Worm (Caenorhabditis elegans) whole organism, L3 larva: ENCODE data around the gene C55A6.7.
A peak's percentile ranks its signal among the peaks of the same experiment; 100 is the strongest.

Experiments used
- R02D3.7 ChIP-seq: fragments of 150-350 bp; optimal IDR thresholded peaks from 2 replicates; lab custom pipeline; 2014; ENCODE audit warnings: missing biosample characterization, missing genetic modification characterization
- ZK546.5 ChIP-seq: sonication (generic microtip); optimal IDR thresholded peaks from 2 replicates; lab custom pipeline; 2017; ENCODE audit warnings: missing biosample characterization, missing genetic modification characterization
- aly-2 ChIP-seq: fragments of 150-350 bp; optimal IDR thresholded peaks from 2 replicates; lab custom pipeline; 2014; ENCODE audit warnings: missing biosample characterization, missing genetic modification characterization
- ama-1 ChIP-seq: fragments of 150-350 bp; optimal IDR thresholded peaks from 2 replicates; lab custom pipeline; 2018
- ceh-28 ChIP-seq: fragments of 150-350 bp; optimal IDR thresholded peaks from 2 replicates; lab custom pipeline; 2014; ENCODE audit warnings: missing biosample characterization, missing genetic modification reagents, missing genetic modification characterization
- ceh-82 ChIP-seq: fragments of 150-350 bp; optimal IDR thresholded peaks from 2 replicates; lab custom pipeline; 2014; ENCODE audit warnings: missing biosample characterization, missing genetic modification characterization
- ceh-9 ChIP-seq: sonication (generic microtip); optimal IDR thresholded peaks from 2 replicates; lab custom pipeline; 2018; ENCODE audit warnings: missing biosample characterization, missing genetic modification characterization
- egl-27 ChIP-seq: sonication (generic microtip); optimal IDR thresholded peaks from 4 replicates; lab custom pipeline; 2017; ENCODE audit warnings: missing biosample characterization, missing genetic modification reagents, missing genetic modification characterization
- egl-5 ChIP-seq: fragments of 150-350 bp; optimal IDR thresholded peaks from 2 replicates; lab custom pipeline; 2017; ENCODE audit warnings: missing biosample characterization, missing genetic modification reagents, missing genetic modification characterization, inconsistent platforms
- elt-3 ChIP-seq, 3 experiments: fragments of 150-350 bp in 1 of 3; sonication (generic microtip) in 2 of 3; optimal IDR thresholded peaks; 2 replicates in 2 of 3; 4 replicates in 1 of 3; lab custom pipeline; 2014 to 2017; ENCODE audit warnings: missing biosample characterization in 3 of 3, missing genetic modification characterization in 3 of 3
- eor-1 ChIP-seq, 2 experiments: fragments of 150-350 bp; optimal IDR thresholded peaks; 2 replicates each; lab custom pipeline; 2014 to 2018; ENCODE audit warnings: missing biosample characterization in 2 of 2, missing genetic modification characterization in 2 of 2
- fkh-2 ChIP-seq: fragments of 150-350 bp; optimal IDR thresholded peaks from 2 replicates; lab custom pipeline; 2014; ENCODE audit warnings: missing biosample characterization, missing genetic modification reagents, missing genetic modification characterization
- fos-1 ChIP-seq: fragments of 150-350 bp; optimal IDR thresholded peaks from 2 replicates; lab custom pipeline; 2014; ENCODE audit warnings: missing biosample characterization, missing genetic modification characterization
- hmg-11 ChIP-seq: sonication (generic microtip); optimal IDR thresholded peaks from 2 replicates; lab custom pipeline; 2016; ENCODE audit warnings: missing genetic modification characterization, missing compliant biosample characterization
- jun-1 ChIP-seq: fragments of 150-350 bp; optimal IDR thresholded peaks from 2 replicates; lab custom pipeline; 2014; ENCODE audit warnings: missing biosample characterization, missing genetic modification reagents, missing genetic modification characterization
- lsy-12 ChIP-seq: sonication (generic microtip); optimal IDR thresholded peaks from 2 replicates; lab custom pipeline; 2016; ENCODE audit warnings: mild to moderate bottlenecking, missing genetic modification characterization, missing compliant biosample characterization
- nfya-1 ChIP-seq: sonication (generic microtip); optimal IDR thresholded peaks from 2 replicates; lab custom pipeline; 2017; ENCODE audit warnings: missing genetic modification characterization, mild to moderate bottlenecking, missing compliant biosample characterization, antibody characterized with exemption, moderate library complexity; ENCODE audit not compliant: insufficient read depth
- nhr-11 ChIP-seq: fragments of 150-350 bp; optimal IDR thresholded peaks from 2 replicates; lab custom pipeline; 2014; ENCODE audit warnings: missing biosample characterization, missing genetic modification characterization
- nhr-12 ChIP-seq: fragments of 150-350 bp; optimal IDR thresholded peaks from 2 replicates; lab custom pipeline; 2014; ENCODE audit warnings: missing biosample characterization, missing genetic modification characterization
- nhr-23 ChIP-seq: fragments of 150-350 bp; optimal IDR thresholded peaks from 2 replicates; lab custom pipeline; 2014; ENCODE audit warnings: missing biosample characterization, missing genetic modification reagents, missing genetic modification characterization
- nhr-25 ChIP-seq: sonication (generic microtip); optimal IDR thresholded peaks from 2 replicates; lab custom pipeline; 2017; ENCODE audit warnings: missing biosample characterization, missing genetic modification characterization
- nhr-43 ChIP-seq: sonication (generic microtip); optimal IDR thresholded peaks from 2 replicates; lab custom pipeline; 2016; ENCODE audit warnings: mild to moderate bottlenecking, missing genetic modification characterization, missing compliant biosample characterization; ENCODE audit not compliant: poor library complexity, severe bottlenecking
- nhr-67 ChIP-seq: fragments of 150-350 bp; optimal IDR thresholded peaks from 2 replicates; lab custom pipeline; 2014; ENCODE audit warnings: missing biosample characterization, missing genetic modification characterization
- nhr-76 ChIP-seq: fragments of 150-350 bp; sonication (generic microtip); optimal IDR thresholded peaks from 5 replicates; lab custom pipeline; 2014; ENCODE audit warnings: missing biosample characterization, missing genetic modification characterization
- nhr-77 ChIP-seq: fragments of 150-350 bp; optimal IDR thresholded peaks from 2 replicates; lab custom pipeline; 2014; ENCODE audit warnings: missing biosample characterization, missing genetic modification characterization
- pha-4 ChIP-seq: fragments of 150-350 bp; optimal IDR thresholded peaks from 2 replicates; lab custom pipeline; 2014; ENCODE audit warnings: missing biosample characterization, missing genetic modification reagents, missing genetic modification characterization
- sea-2 ChIP-seq: fragments of 150-350 bp; sonication (generic microtip); optimal IDR thresholded peaks from 4 replicates; lab custom pipeline; 2014; ENCODE audit warnings: missing biosample characterization, missing genetic modification reagents, missing genetic modification characterization
- skn-1 ChIP-seq: fragments of 150-350 bp; optimal IDR thresholded peaks from 2 replicates; lab custom pipeline; 2014; ENCODE audit warnings: missing biosample characterization, missing genetic modification characterization
- tbx-2 ChIP-seq: sonication (generic microtip); optimal IDR thresholded peaks from 2 replicates; lab custom pipeline; 2016; ENCODE audit warnings: mild to moderate bottlenecking, missing genetic modification characterization, missing compliant biosample characterization
- unc-39 ChIP-seq: sonication (generic microtip); optimal IDR thresholded peaks from 4 replicates; lab custom pipeline; 2017; ENCODE audit warnings: missing biosample characterization, missing genetic modification characterization
- unc-62 ChIP-seq: fragments of 150-350 bp; sonication (generic microtip); optimal IDR thresholded peaks from 4 replicates; lab custom pipeline; 2014; ENCODE audit warnings: missing biosample characterization, missing genetic modification reagents, missing genetic modification characterization
- zag-1 ChIP-seq: fragments of 150-350 bp; optimal IDR thresholded peaks from 2 replicates; lab custom pipeline; 2014; ENCODE audit warnings: missing biosample characterization, missing genetic modification characterization
- ztf-11 ChIP-seq: fragments of 150-350 bp; optimal IDR thresholded peaks from 2 replicates; lab custom pipeline; 2014; ENCODE audit warnings: missing biosample characterization, missing genetic modification characterization
- ztf-4 ChIP-seq: fragments of 150-350 bp; optimal IDR thresholded peaks from 2 replicates; lab custom pipeline; 2014; ENCODE audit warnings: missing biosample characterization, missing genetic modification characterization

Gene C55A6.7

DNA sequence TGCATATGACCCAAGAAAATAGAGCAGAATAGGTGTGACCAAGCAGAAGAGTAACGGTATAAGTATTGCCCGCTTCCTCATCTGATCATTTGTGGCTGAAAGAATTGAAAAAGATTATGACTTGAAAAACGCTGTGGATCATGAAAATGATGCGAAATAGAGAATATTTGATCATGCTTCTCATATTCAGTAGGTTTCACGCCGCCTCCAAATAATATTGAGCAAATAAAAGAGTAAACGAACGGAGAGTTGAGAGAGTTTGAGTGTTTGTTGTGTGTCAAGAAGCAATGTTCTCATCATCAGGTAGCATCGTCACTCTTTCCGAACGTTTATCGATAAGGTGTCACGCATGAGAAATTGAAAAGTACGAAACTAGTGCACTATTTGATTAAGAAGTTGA is 24.0 kb downstream of the C55A6.7 start, which contains the start of gene htrl-1:
Gene htrl-1, minus strand, starts transcription at position 101 of the 400 bp plus-strand sequence.
- no peak for TF ChIP-seq aly-2
- TF ChIP-seq pha-4: peak; percentile 10
- TF ChIP-seq skn-1: no peak

DNA sequence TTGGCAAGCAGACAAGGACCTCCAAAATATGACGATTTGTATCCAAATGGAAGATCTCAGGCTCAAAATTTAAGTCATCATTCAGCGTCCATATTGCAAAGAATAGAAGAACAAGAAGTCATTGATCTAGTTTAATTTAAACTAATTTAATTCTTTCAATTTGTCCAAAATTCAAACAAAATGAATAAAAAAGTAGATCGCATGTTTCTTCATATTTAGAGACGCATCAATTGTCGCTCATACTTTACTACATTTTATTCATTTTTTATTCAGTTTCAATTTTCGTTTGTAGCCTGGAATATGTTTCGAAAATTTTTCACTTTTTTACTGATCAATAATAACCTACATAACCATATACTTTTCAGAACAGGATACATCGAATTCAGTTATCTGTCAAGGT is 27.9 kb downstream of the C55A6.7 start, which contains the start of gene T11F9.21:
Gene T11F9.21, plus strand, starts transcription at position 301 of the 400 bp plus-strand sequence.
- no peak for TF ChIP-seq sea-2 (GFP tag; lab: Kevin White, UChicago)
- no peak for TF ChIP-seq egl-5 (tag; lab: Kevin White, UChicago)
- TF ChIP-seq nhr-11 (tag; lab: Kevin White, UChicago): no peak
- no peak for TF ChIP-seq nhr-77 (tag; lab: Kevin White, UChicago)
- TF ChIP-seq R02D3.7 (tag; lab: Kevin White, UChicago): no peak
- TF ChIP-seq aly-2: no peak
- TF ChIP-seq nhr-67 (tag; lab: Kevin White, UChicago): no peak
- TF ChIP-seq skn-1: no peak
- no peak for TF ChIP-seq nhr-23 (tag; lab: Kevin White, UChicago)

ce11 chrV:11490382-11490781 is 29.9 kb downstream of the C55A6.7 start, which contains the start of gene dhs-19:
Gene dhs-19, minus strand, starts transcription at chrV:11490482.
- no peak for TF ChIP-seq ceh-28 (tag; lab: Kevin White, UChicago)
- no peak for TF ChIP-seq unc-62
- TF ChIP-seq lsy-12 (tag; lab: Kevin White, UChicago): no peak
- no peak for TF ChIP-seq egl-27 (tag; lab: Kevin White, UChicago)
- no peak for TF ChIP-seq sea-2 (GFP tag; lab: Kevin White, UChicago)
- no peak for TF ChIP-seq nhr-25 (tag; lab: Kevin White, UChicago)
- TF ChIP-seq ztf-11: no peak
- TF ChIP-seq elt-3 (tag; optimal IDR thresholded peaks at IDR 0.05; lab: Kevin White, UChicago): no peak
- no peak for TF ChIP-seq unc-39
- TF ChIP-seq ZK546.5 (tag; lab: Kevin White, UChicago): no peak
- no peak for TF ChIP-seq zag-1
- no peak for TF ChIP-seq ceh-9 (tag; lab: Kevin White, UChicago)
- TF ChIP-seq ceh-82: no peak
- TF ChIP-seq ztf-4: no peak
- TF ChIP-seq aly-2: no peak
- TF ChIP-seq nhr-76 (tag; lab: Kevin White, UChicago): no peak
- TF ChIP-seq fkh-2 (tag; lab: Kevin White, UChicago): no peak
- TF ChIP-seq nhr-12 (tag; lab: Kevin White, UChicago): no peak
- no peak for TF ChIP-seq nhr-67 (tag; lab: Kevin White, UChicago)
- no peak for TF ChIP-seq ama-1 (lab: Kevin White, UChicago)

- TF ChIP-seq unc-39 (no peak), ceh-82 (no peak), jun-1 (no peak), unc-62 (no peak), nfya-1 (tag; lab: Kevin White, UChicago) (no peak), fkh-2 (tag; lab: Kevin White, UChicago) (no peak), tbx-2 (tag; lab: Kevin White, UChicago) (no peak), nhr-25 (tag; lab: Kevin White, UChicago) (no peak)
These were observed 32.0 kb downstream of the C55A6.7 start for ce11 chrV:11488288-11488687.

ce11 chrV:11486680-11487079 is 33.6 kb downstream of the C55A6.7 start, which contains the start of gene T11F9.10:
Gene T11F9.10, plus strand, starts transcription at chrV:11486980.
- TF ChIP-seq unc-39 (no peak), nhr-43 (tag; lab: Kevin White, UChicago) (no peak), fos-1 (tag; lab: Kevin White, UChicago) (no peak), ztf-4 (no peak), nhr-11 (tag; lab: Kevin White, UChicago) (no peak), ceh-82 (no peak), ama-1 (lab: Kevin White, UChicago) (no peak)

DNA sequence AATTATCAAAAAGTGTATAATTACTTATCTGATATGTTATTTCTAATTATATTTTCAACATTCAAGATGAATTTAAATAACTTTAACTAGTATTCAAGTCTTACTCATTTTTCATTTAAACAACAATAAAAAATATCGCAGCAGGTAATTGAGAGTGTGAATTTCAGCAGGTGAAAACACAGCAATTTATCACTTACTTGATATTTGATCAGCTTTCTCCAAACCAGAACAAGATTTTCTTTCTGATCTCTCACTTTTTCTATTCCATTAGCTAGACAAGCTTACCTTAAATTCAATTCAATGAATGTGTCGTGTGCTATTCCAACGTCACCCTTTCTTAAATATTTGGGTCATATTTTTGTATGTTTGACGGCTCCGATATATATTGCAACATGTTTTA is 34.8 kb downstream of the C55A6.7 start, which contains the start of gene srh-1:
Gene srh-1, plus strand, starts transcription at position 301 of the 400 bp plus-strand sequence.
- TF ChIP-seq eor-1 (tag; optimal IDR thresholded peaks at IDR 0.05; lab: Kevin White, UChicago) (no peak), hmg-11 (no peak), sea-2 (GFP tag; lab: Kevin White, UChicago) (no peak), nhr-67 (tag; lab: Kevin White, UChicago) (no peak), nfya-1 (tag; lab: Kevin White, UChicago) (no peak)
